Fruit fly (Drosophila melanogaster): ENCODE data around the gene COX7A.

dm6 chr3R:8317215-8317614, 23.6 kb downstream of the COX7A start, which contains the start of gene Ctr1B:
- no peak for TF ChIP-seq CG2678 (tag; optimal IDR thresholded peaks at IDR 0.05)
- no peak for TF ChIP-seq dan (GFP tag; IDR thresholded peaks at IDR 0.05)
- no peak for TF ChIP-seq hbn (GFP tag; IDR thresholded peaks at IDR 0.05; ENCODE audit: partially characterized antibody)
- TF ChIP-seq Ets65A (GFP tag), result no peak
- TF ChIP-seq CG42726 (GFP tag; IDR thresholded peaks at IDR 0.05; ENCODE audit: partially characterized antibody), result no peak
- TF ChIP-seq trh (GFP tag; optimal IDR thresholded peaks at IDR 0.05), result no peak
- no peak for TF ChIP-seq odd (GFP tag; optimal IDR thresholded peaks at IDR 0.05)
